Worm (Caenorhabditis elegans) whole organism, L4 larva: ENCODE data around the gene T13F2.2.
A peak's percentile ranks its signal among the peaks of the same experiment; 100 is the strongest.

ENCODE experiments used
- F10B5.3 ChIP-seq: sonication (generic microtip); optimal IDR thresholded peaks from 2 replicates; lab custom pipeline; 2016; ENCODE audit warnings: mild to moderate bottlenecking, missing genetic modification characterization, missing compliant biosample characterization
- F37D6.2 ChIP-seq: sonication (generic microtip); optimal IDR thresholded peaks from 2 replicates; lab custom pipeline; 2016; ENCODE audit warnings: mild to moderate bottlenecking, missing genetic modification characterization, missing compliant biosample characterization
- T20F7.1 ChIP-seq: fragments of 200-800 bp; sonication (Bioruptor generic); optimal IDR thresholded peaks from 2 replicates; lab custom pipeline; 2018; ENCODE audit warnings: mild to moderate bottlenecking, missing genetic modification characterization, missing compliant biosample characterization
- Y48G9A.11 ChIP-seq: fragments of 200-800 bp; sonication (Bioruptor generic); IDR thresholded peaks from 2 replicates; pipeline ENCODE4 v1.3.6; 2022; ENCODE audit warnings: missing genetic modification reagents, missing genetic modification characterization, missing compliant biosample characterization
- Y5F2A.4 ChIP-seq: fragments of 200-800 bp; sonication (Bioruptor generic); optimal IDR thresholded peaks from 2 replicates; lab custom pipeline; 2018; ENCODE audit warnings: mild to moderate bottlenecking, missing genetic modification characterization, missing compliant biosample characterization
- Y75B8A.6 ChIP-seq: fragments of 200-800 bp; sonication (Bioruptor generic); IDR thresholded peaks from 2 replicates; pipeline ENCODE4 v1.3.6; 2022; ENCODE audit warnings: missing genetic modification reagents, missing genetic modification characterization, missing compliant biosample characterization
- ZK337.2 ChIP-seq: fragments of 200-800 bp; sonication (Bioruptor generic); IDR thresholded peaks from 2 replicates; pipeline ENCODE4 v1.3.6; 2022; ENCODE audit warnings: missing genetic modification reagents, missing genetic modification characterization, missing compliant biosample characterization
- arid-1 ChIP-seq: fragments of 200-800 bp; sonication (Bioruptor generic); conservative IDR thresholded peaks from 2 replicates; pipeline ENCODE4 v1.3.6; 2022; ENCODE audit warnings: missing genetic modification reagents, missing genetic modification characterization, missing compliant biosample characterization
- ceh-20 ChIP-seq: fragments of 200-800 bp; sonication (Bioruptor generic); IDR thresholded peaks from 2 replicates; pipeline ENCODE4 v1.3.6; 2022; ENCODE audit warnings: missing genetic modification reagents, missing genetic modification characterization, missing compliant biosample characterization
- ceh-28 ChIP-seq: fragments of 150-350 bp; optimal IDR thresholded peaks from 2 replicates; lab custom pipeline; 2014; ENCODE audit warnings: missing biosample characterization, missing genetic modification reagents, missing genetic modification characterization
- ceh-32 ChIP-seq: sonication (generic microtip); optimal IDR thresholded peaks from 2 replicates; lab custom pipeline; 2016; ENCODE audit warnings: mild to moderate bottlenecking, missing genetic modification characterization, missing compliant biosample characterization; ENCODE audit not compliant: poor library complexity
- ceh-62 ChIP-seq: sonication (generic microtip); optimal IDR thresholded peaks from 2 replicates; lab custom pipeline; 2017; ENCODE audit warnings: missing biosample characterization, missing genetic modification characterization
- ceh-82 ChIP-seq: sonication (generic microtip); optimal IDR thresholded peaks from 2 replicates; lab custom pipeline; 2017; ENCODE audit warnings: missing biosample characterization, missing genetic modification characterization
- ces-1 ChIP-seq: fragments of 150-350 bp; sonication (generic microtip); optimal IDR thresholded peaks from 4 replicates; lab custom pipeline; 2014; ENCODE audit warnings: missing biosample characterization, missing genetic modification reagents, missing genetic modification characterization
- cey-2 ChIP-seq: sonication (generic microtip); optimal IDR thresholded peaks from 3 replicates; lab custom pipeline; 2017; ENCODE audit warnings: missing genetic modification characterization, mild to moderate bottlenecking, missing compliant biosample characterization, antibody characterized with exemption, borderline replicate concordance; ENCODE audit not compliant: insufficient read depth
- ctbp-1 ChIP-seq: fragments of 200-800 bp; sonication (Bioruptor generic); IDR thresholded peaks from 2 replicates; pipeline ENCODE4 v1.3.6; 2022; ENCODE audit warnings: missing genetic modification reagents, missing genetic modification characterization, missing compliant biosample characterization
- daf-8 ChIP-seq: fragments of 200-800 bp; sonication (Bioruptor generic); IDR thresholded peaks from 2 replicates; pipeline ENCODE4 v1.3.6; 2022; ENCODE audit warnings: missing genetic modification characterization, missing compliant biosample characterization
- dmd-9 ChIP-seq: fragments of 200-800 bp; sonication (Bioruptor generic); IDR thresholded peaks from 2 replicates; pipeline ENCODE4 v1.3.6; 2022; ENCODE audit warnings: missing genetic modification reagents, missing genetic modification characterization, missing compliant biosample characterization
- dpl-1 ChIP-seq: fragments of 150-350 bp; optimal IDR thresholded peaks from 2 replicates; lab custom pipeline; 2014; ENCODE audit warnings: missing biosample characterization, missing genetic modification reagents, missing genetic modification characterization
- duxl-1 ChIP-seq: sonication (generic microtip); optimal IDR thresholded peaks from 2 replicates; lab custom pipeline; 2016; ENCODE audit warnings: mild to moderate bottlenecking, missing genetic modification characterization, moderate library complexity, missing compliant biosample characterization; ENCODE audit not compliant: poor library complexity
- fkh-10 ChIP-seq: fragments of 150-350 bp; optimal IDR thresholded peaks from 2 replicates; lab custom pipeline; 2014; ENCODE audit warnings: missing biosample characterization, missing genetic modification reagents, missing genetic modification characterization
- fos-1 ChIP-seq: fragments of 150-350 bp; optimal IDR thresholded peaks from 2 replicates; lab custom pipeline; 2014; ENCODE audit warnings: missing biosample characterization, missing genetic modification characterization
- gei-8 ChIP-seq: fragments of 200-800 bp; sonication (Bioruptor generic); optimal IDR thresholded peaks from 2 replicates; lab custom pipeline; 2018; ENCODE audit warnings: mild to moderate bottlenecking, missing genetic modification characterization, missing compliant biosample characterization
- hif-1 ChIP-seq, 2 experiments: sonication (generic microtip); optimal IDR thresholded peaks; 2 replicates each; lab custom pipeline; 2016 to 2017; ENCODE audit warnings: missing compliant biosample characterization in 2 of 2, missing genetic modification characterization in 2 of 2, missing genetic modification reagents in 2 of 2, missing genotype in 2 of 2, mild to moderate bottlenecking in 1 of 2
- hmg-1.1 ChIP-seq: fragments of 200-800 bp; sonication (Bioruptor generic); IDR thresholded peaks from 2 replicates; pipeline ENCODE4 v1.3.6; 2022; ENCODE audit warnings: missing genetic modification reagents, missing genetic modification characterization, missing compliant biosample characterization
- lim-7 ChIP-seq: fragments of 200-800 bp; sonication (Bioruptor generic); IDR thresholded peaks from 2 replicates; pipeline ENCODE4 v1.3.6; 2022; ENCODE audit warnings: missing genetic modification characterization, missing compliant biosample characterization
- lin-1 ChIP-seq: fragments of 200-800 bp; sonication (Bioruptor generic); IDR thresholded peaks from 2 replicates; pipeline ENCODE4 v1.3.6; 2022; ENCODE audit warnings: missing genetic modification reagents, missing genetic modification characterization, missing compliant biosample characterization
- lin-15B ChIP-seq: fragments of 150-350 bp; sonication (generic microtip); optimal IDR thresholded peaks from 3 replicates; lab custom pipeline; 2014; ENCODE audit warnings: missing biosample characterization, missing genetic modification characterization
- lin-29 ChIP-seq: fragments of 200-800 bp; sonication (Bioruptor generic); IDR thresholded peaks from 2 replicates; pipeline ENCODE4 v1.3.6; 2022; ENCODE audit warnings: missing genetic modification reagents, missing genetic modification characterization, missing compliant biosample characterization
- lin-38 ChIP-seq: fragments of 200-800 bp; sonication (Bioruptor generic); IDR thresholded peaks from 2 replicates; pipeline ENCODE4 v1.3.6; 2022; ENCODE audit warnings: missing genetic modification reagents, missing genetic modification characterization, missing compliant biosample characterization
- lin-39 ChIP-seq: fragments of 150-350 bp; optimal IDR thresholded peaks from 2 replicates; lab custom pipeline; 2014; ENCODE audit warnings: missing biosample characterization, missing genetic modification reagents, missing genetic modification characterization
- madf-5 ChIP-seq, 2 experiments: fragments of 200-800 bp; sonication (Bioruptor generic); IDR thresholded peaks; 2 replicates each; pipeline ENCODE4 v1.3.6; 2022; ENCODE audit warnings: missing compliant biosample characterization in 2 of 2, missing genetic modification characterization in 2 of 2
- madf-9 ChIP-seq: fragments of 200-800 bp; sonication (Bioruptor generic); conservative IDR thresholded peaks from 2 replicates; pipeline ENCODE4 v1.3.6; 2022; ENCODE audit warnings: missing genetic modification reagents, missing genetic modification characterization, missing compliant biosample characterization
- mdl-1 ChIP-seq, 2 experiments: fragments of 150-350 bp in 1 of 2; sonication (generic microtip) in 1 of 2; optimal IDR thresholded peaks; 2 replicates each; lab custom pipeline; 2014 to 2017; ENCODE audit warnings: missing biosample characterization in 2 of 2, missing genetic modification characterization in 2 of 2
- mes-2 ChIP-seq: sonication (generic microtip); optimal IDR thresholded peaks from 2 replicates; lab custom pipeline; 2016; ENCODE audit warnings: missing genotype, mild to moderate bottlenecking, missing genetic modification characterization, missing compliant biosample characterization; ENCODE audit not compliant: poor library complexity, severe bottlenecking
- mxl-3 ChIP-seq: fragments of 200-800 bp; sonication (Bioruptor generic); optimal IDR thresholded peaks from 2 replicates; lab custom pipeline; 2018; ENCODE audit warnings: mild to moderate bottlenecking, missing genetic modification characterization, missing compliant biosample characterization
- nhr-10 ChIP-seq: fragments of 150-350 bp; optimal IDR thresholded peaks from 2 replicates; lab custom pipeline; 2014; ENCODE audit warnings: missing biosample characterization, missing genetic modification characterization
- nhr-25 ChIP-seq: sonication (generic microtip); optimal IDR thresholded peaks from 2 replicates; lab custom pipeline; 2017; ENCODE audit warnings: missing genetic modification characterization, mild to moderate bottlenecking, missing compliant biosample characterization, antibody characterized with exemption, moderate library complexity, borderline replicate concordance; ENCODE audit not compliant: insufficient read depth
- nhr-48 ChIP-seq: sonication (generic microtip); optimal IDR thresholded peaks from 2 replicates; lab custom pipeline; 2016; ENCODE audit warnings: mild to moderate bottlenecking, missing genetic modification characterization, missing compliant biosample characterization
- pha-4 ChIP-seq, 2 experiments: fragments of 150-350 bp in 1 of 2; fragments of 200-800 bp in 1 of 2; sonication (Bioruptor generic) in 1 of 2; IDR thresholded peaks in 1 of 2; optimal IDR thresholded peaks in 1 of 2; 2 replicates each; pipeline versions ENCODE4 v1.3.6 to Lab custom; 2014 to 2022; ENCODE audit warnings: missing genetic modification characterization in 2 of 2, missing genetic modification reagents in 2 of 2, missing biosample characterization in 1 of 2, missing compliant biosample characterization in 1 of 2
- rbr-2 ChIP-seq: sonication (generic microtip); optimal IDR thresholded peaks from 2 replicates; lab custom pipeline; 2016; ENCODE audit warnings: missing genotype, missing genetic modification characterization, missing compliant biosample characterization
- snpc-1.2 ChIP-seq: fragments of 200-800 bp; sonication (Bioruptor generic); IDR thresholded peaks from 2 replicates; pipeline ENCODE4 v1.3.6; 2022; ENCODE audit warnings: missing genetic modification reagents, missing genetic modification characterization, missing compliant biosample characterization
- snpc-4 ChIP-seq: fragments of 150-350 bp; optimal IDR thresholded peaks from 2 replicates; lab custom pipeline; 2014; ENCODE audit warnings: missing biosample characterization, missing genetic modification characterization
- spr-3 ChIP-seq: fragments of 200-800 bp; sonication (Bioruptor generic); optimal IDR thresholded peaks from 2 replicates; lab custom pipeline; 2018; ENCODE audit warnings: mild to moderate bottlenecking, missing genetic modification characterization, missing compliant biosample characterization
- tag-97 ChIP-seq: fragments of 200-800 bp; sonication (Bioruptor generic); IDR thresholded peaks from 2 replicates; pipeline ENCODE4 v1.3.6; 2022; ENCODE audit warnings: missing genetic modification characterization, missing compliant biosample characterization
- unc-130 ChIP-seq: sonication (generic microtip); optimal IDR thresholded peaks from 2 replicates; lab custom pipeline; 2016; ENCODE audit warnings: missing genetic modification reagents, missing genetic modification characterization, missing compliant biosample characterization
- unc-62 ChIP-seq, 3 experiments: fragments of 150-350 bp in 1 of 3; sonication (generic microtip); optimal IDR thresholded peaks in 2 of 3; peaks in 1 of 3; 1 replicate in 1 of 3; 2 replicates in 2 of 3; lab custom pipeline; 2014 to 2017; ENCODE audit warnings: missing biosample characterization in 3 of 3, missing genetic modification characterization in 3 of 3, missing genetic modification reagents in 3 of 3, missing genotype in 1 of 3
- zfp-2 ChIP-seq: sonication (generic microtip); optimal IDR thresholded peaks from 2 replicates; lab custom pipeline; 2016; ENCODE audit warnings: mild to moderate bottlenecking, missing genetic modification characterization, missing compliant biosample characterization
- zfp-3 ChIP-seq: fragments of 200-800 bp; sonication (Bioruptor generic); conservative IDR thresholded peaks from 2 replicates; pipeline ENCODE4 v1.3.6; 2022; ENCODE audit warnings: missing genetic modification reagents, missing genetic modification characterization, missing compliant biosample characterization

T13F2.2 gene

ce11 chrIV:9803544-9803943 is 6.4 kb upstream of the T13F2.2 start (continued):
- TF ChIP-seq Y75B8A.6 (GFP tag; lab: Robert Waterston, UW) (no peak), pha-4 (GFP tag; IDR thresholded peaks at IDR 0.05; lab: Robert Waterston, UW) (no peak), pha-4 (tag; optimal IDR thresholded peaks at IDR 0.05; lab: Kevin White, UChicago) (peak; percentile 21), ZK337.2 (no peak), lin-1 (peak; percentile 81; the same call in 1 of the 2 replicates), unc-62 (GFP tag; optimal IDR thresholded peaks at IDR 0.05 in 1 of 2; lab: Kevin White, UChicago) (peak in 1 of 2 experiments; percentile 97), unc-62 (tag; optimal IDR thresholded peaks at IDR 0.05; lab: Kevin White, UChicago) (no peak), snpc-4 (tag; lab: Kevin White, UChicago) (no peak), mes-2 (tag; lab: Kevin White, UChicago) (peak; percentile 72), zfp-2 (tag; lab: Kevin White, UChicago) (no peak), rbr-2 (tag; lab: Kevin White, UChicago) (peak; percentile 6), unc-130 (GFP tag; lab: Kevin White, UChicago) (no peak), gei-8 (GFP tag; lab: Kevin White, UChicago) (no peak), ctbp-1 (GFP tag; lab: Robert Waterston, UW) (no peak), ceh-20 (GFP tag; lab: Robert Waterston, UW) (no peak), F37D6.2 (tag; lab: Kevin White, UChicago) (no peak), T20F7.1 (peak; percentile 49), dpl-1 (GFP tag; lab: Kevin White, UChicago) (peak; percentile 3), ceh-62 (tag; lab: Kevin White, UChicago) (no peak), tag-97 (GFP tag; lab: Robert Waterston, UW) (no peak), lin-38 (GFP tag; lab: Robert Waterston, UW) (0 out of 2 replicates have a peak, but pooled peaks have one; percentile 28), snpc-1.2 (GFP tag; lab: Robert Waterston, UW) (no peak), lin-15B (tag; lab: Kevin White, UChicago) (no peak), fos-1 (tag; lab: Kevin White, UChicago) (no peak), lin-39 (tag; lab: Kevin White, UChicago) (no peak), hif-1 (tag; optimal IDR thresholded peaks at IDR 0.05; lab: Kevin White, UChicago) (peak in 1 of 2 experiments; percentile 25), lin-29 (GFP tag; lab: Robert Waterston, UW) (no peak), nhr-10 (tag; lab: Kevin White, UChicago) (no peak), ceh-32 (no peak), F10B5.3 (no peak), hmg-1.1 (no peak), Y48G9A.11 (GFP tag; lab: Robert Waterston, UW) (no peak), mxl-3 (GFP tag; lab: Kevin White, UChicago) (peak; percentile 64), duxl-1 (tag; lab: Kevin White, UChicago) (no peak), mdl-1 (tag; optimal IDR thresholded peaks at IDR 0.05; lab: Kevin White, UChicago) (peak in 1 of 2 experiments; percentile 71), cey-2 (tag; lab: Kevin White, UChicago) (no peak), madf-5 (GFP tag; IDR thresholded peaks at IDR 0.05; lab: Robert Waterston, UW) (no peak), ces-1 (GFP tag; lab: Kevin White, UChicago) (no peak), madf-9 (GFP tag; lab: Robert Waterston, UW) (no peak), zfp-3 (0 out of 2 replicates have a peak, but pooled peaks have one; percentile 41), arid-1 (GFP tag; lab: Robert Waterston, UW) (no peak), ceh-28 (tag; lab: Kevin White, UChicago) (no peak), daf-8 (no peak), nhr-25 (no peak), lim-7 (GFP tag; lab: Robert Waterston, UW) (no peak), spr-3 (GFP tag; lab: Kevin White, UChicago) (no peak), dmd-9 (no peak), ceh-82 (tag; lab: Kevin White, UChicago) (no peak), fkh-10 (GFP tag; lab: Kevin White, UChicago) (no peak), Y5F2A.4 (GFP tag; lab: Kevin White, UChicago) (no peak), nhr-48 (peak; percentile 43)
